Worm (Caenorhabditis elegans): Measurements from ENCODE around the gene B0361.11.

B0361.11 gene

DNA sequence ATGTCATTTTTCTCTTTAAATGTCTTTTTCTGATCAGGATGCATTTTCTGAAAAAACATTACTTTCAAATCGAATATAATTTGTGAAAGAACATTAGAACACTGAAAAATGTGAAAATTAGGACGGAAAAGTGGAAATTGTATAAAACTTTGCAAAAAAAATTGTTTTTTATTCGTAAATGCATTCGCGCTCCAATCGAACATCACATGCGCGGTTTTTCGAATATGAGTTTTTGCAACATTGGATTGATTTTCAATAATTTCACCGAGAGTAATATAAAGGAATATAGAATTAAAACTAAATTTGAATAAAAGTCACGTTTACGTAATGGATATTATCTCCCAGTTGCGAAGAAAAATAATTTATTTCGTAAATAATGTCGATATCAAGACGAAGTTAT, at the start of gene B0361.11, which contains the start of gene spot-1:
TSS of gene B0361.11 (plus strand) at position 372 of the 400 bp plus-strand sequence.
TSS of gene spot-1 (minus strand) at position 47 of the 400 bp plus-strand sequence.
- no peak for TF ChIP-seq lin-11 (tag; optimal IDR thresholded peaks at IDR 0.05)
- no peak for TF ChIP-seq ZK546.5 (tag; optimal IDR thresholded peaks at IDR 0.05)
- peak; percentile 58 for TF ChIP-seq crh-2 (tag; optimal IDR thresholded peaks at IDR 0.05)
- TF ChIP-seq lsy-2 (tag; optimal IDR thresholded peaks at IDR 0.05), result peak; percentile 55 to 88
- peak; percentile 99 for TF ChIP-seq gmeb-1 (tag; optimal IDR thresholded peaks at IDR 0.05)
- TF ChIP-seq blmp-1 (tag; optimal IDR thresholded peaks at IDR 0.05; ENCODE audit: insufficient read depth), result peak; percentile 32
- TF ChIP-seq snpc-4 (tag; optimal IDR thresholded peaks at IDR 0.05), result peak; percentile 59
- peak; percentile 39 for TF ChIP-seq sma-9 (GFP tag; optimal IDR thresholded peaks at IDR 0.05)
- no peak for TF ChIP-seq sma-9 (tag; optimal IDR thresholded peaks at IDR 0.05)
- no peak for TF ChIP-seq F13H6.1 (tag; optimal IDR thresholded peaks at IDR 0.05)
- peak; percentile 28 for TF ChIP-seq nhr-25 (tag; optimal IDR thresholded peaks at IDR 0.05)
- TF ChIP-seq sma-3 (GFP tag; optimal IDR thresholded peaks at IDR 0.05), result peak; percentile 38
- TF ChIP-seq unc-55 (GFP tag; optimal IDR thresholded peaks at IDR 0.05), result peak; percentile 79
- TF ChIP-seq nhr-129 (tag; optimal IDR thresholded peaks at IDR 0.05), result peak; percentile 36
- peak; percentile 42 for TF ChIP-seq nhr-21 (tag; optimal IDR thresholded peaks at IDR 0.05)
- no peak for TF ChIP-seq nhr-11 (tag; optimal IDR thresholded peaks at IDR 0.05)
- peak; percentile 59 for TF ChIP-seq lin-13 (GFP tag; optimal IDR thresholded peaks at IDR 0.05)
- peak; percentile 6 for TF ChIP-seq nhr-6 (tag; optimal IDR thresholded peaks at IDR 0.05)
- TF ChIP-seq C34F6.9 (tag; optimal IDR thresholded peaks at IDR 0.05), result peak; percentile 80

DNA sequence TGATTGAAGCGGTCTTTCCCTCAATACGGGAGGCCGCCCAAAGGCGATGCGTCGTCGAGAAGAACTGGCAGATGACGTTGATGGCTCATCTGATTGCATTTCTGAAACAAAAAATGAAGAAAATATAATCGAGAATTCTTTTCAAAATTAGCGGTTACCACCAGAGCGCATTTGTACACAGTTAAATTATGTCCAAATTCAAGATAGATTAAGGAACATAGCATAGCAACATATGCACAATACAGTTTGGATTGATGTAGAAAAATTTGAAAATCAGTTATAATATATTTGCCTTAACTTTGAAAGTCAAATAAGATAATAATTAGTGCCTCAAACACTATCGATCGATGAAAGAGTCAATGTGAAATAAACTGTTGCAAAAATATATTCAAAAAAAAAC, 47.7 kb upstream of the B0361.11 start, which contains the start of gene R151.8:
TSS of gene R151.8 (minus strand) at position 101 of the 400 bp plus-strand sequence.
- no peak for TF ChIP-seq mbf-1 (tag; optimal IDR thresholded peaks at IDR 0.05)
- TF ChIP-seq nhr-237 (tag; optimal IDR thresholded peaks at IDR 0.05), result no peak
- no peak for TF ChIP-seq sma-9 (GFP tag; optimal IDR thresholded peaks at IDR 0.05)
- TF ChIP-seq sma-9 (tag; optimal IDR thresholded peaks at IDR 0.05), result no peak
- TF ChIP-seq sem-4 (tag; optimal IDR thresholded peaks at IDR 0.05), result no peak
- no peak for TF ChIP-seq nhr-12 (tag; optimal IDR thresholded peaks at IDR 0.05)
- TF ChIP-seq nhr-25 (tag; optimal IDR thresholded peaks at IDR 0.05), result no peak
- no peak for TF ChIP-seq ztf-11 (tag; optimal IDR thresholded peaks at IDR 0.05)
- TF ChIP-seq blmp-1 (tag; optimal IDR thresholded peaks at IDR 0.05; ENCODE audit: insufficient read depth), result no peak
- TF ChIP-seq ama-1 (optimal IDR thresholded peaks at IDR 0.05), result no peak

DNA sequence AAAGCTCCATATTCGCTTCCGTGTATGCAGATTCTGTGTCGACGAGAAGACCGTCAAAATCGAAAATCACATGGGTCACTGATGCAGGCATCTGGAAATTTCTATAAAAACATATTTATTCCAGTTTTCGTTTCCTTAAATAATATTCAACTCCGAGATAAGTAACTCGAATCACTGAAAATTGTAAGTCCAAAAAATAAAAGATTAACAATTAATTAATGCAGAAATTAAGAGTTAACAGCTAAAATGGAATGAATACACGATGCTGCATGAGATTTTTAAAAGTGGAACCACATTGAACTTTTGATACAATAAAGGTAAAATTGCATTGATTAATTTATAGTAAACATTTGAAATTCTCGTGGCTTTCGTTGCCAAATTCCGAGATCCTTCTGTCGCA, 46.6 kb upstream of the B0361.11 start, which contains the start of gene R151.10:
TSS of gene R151.10 (minus strand) at position 101 of the 400 bp plus-strand sequence.
- no peak for TF ChIP-seq nhr-21 (tag; optimal IDR thresholded peaks at IDR 0.05)
- no peak for TF ChIP-seq nhr-77 (tag; optimal IDR thresholded peaks at IDR 0.05)
- TF ChIP-seq dmd-4 (tag; optimal IDR thresholded peaks at IDR 0.05), result no peak
- TF ChIP-seq lin-39 (tag; optimal IDR thresholded peaks at IDR 0.05), result no peak
- TF ChIP-seq lin-11 (tag; optimal IDR thresholded peaks at IDR 0.05), result no peak
- no peak for TF ChIP-seq mbf-1 (tag; optimal IDR thresholded peaks at IDR 0.05)
- no peak for TF ChIP-seq nhr-23 (tag; optimal IDR thresholded peaks at IDR 0.05)
- TF ChIP-seq ZK546.5 (tag; optimal IDR thresholded peaks at IDR 0.05), result no peak
- no peak for TF ChIP-seq unc-55 (GFP tag; optimal IDR thresholded peaks at IDR 0.05)
- TF ChIP-seq snpc-4 (tag; optimal IDR thresholded peaks at IDR 0.05), result no peak
- no peak for TF ChIP-seq mab-5 (tag; optimal IDR thresholded peaks at IDR 0.05)

DNA sequence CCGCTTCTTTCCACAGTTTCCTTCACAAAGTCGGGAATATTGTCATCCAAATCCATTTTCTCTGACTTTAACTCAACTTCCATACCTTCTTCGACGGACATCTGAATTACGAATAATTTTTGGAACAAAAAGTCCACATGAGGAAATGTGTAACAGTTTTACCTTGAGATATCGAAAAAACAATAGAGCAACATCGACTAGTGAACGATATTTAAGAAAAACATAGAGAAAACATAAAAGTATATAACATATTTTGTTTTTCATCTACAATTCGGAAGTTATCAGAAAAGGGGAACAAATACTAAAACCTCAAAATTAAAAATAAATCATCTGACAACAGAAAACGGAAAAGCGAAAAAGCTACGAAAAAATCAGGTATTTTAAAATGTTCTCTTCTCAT, 44.6 kb upstream of the B0361.11 start, which contains the start of gene adr-2:
TSS of gene adr-2 (minus strand) at position 101 of the 400 bp plus-strand sequence.
- TF ChIP-seq sma-3 (GFP tag; optimal IDR thresholded peaks at IDR 0.05) (no peak), ztf-4 (tag; optimal IDR thresholded peaks at IDR 0.05) (no peak), zag-1 (tag; optimal IDR thresholded peaks at IDR 0.05) (no peak), mab-5 (tag; optimal IDR thresholded peaks at IDR 0.05) (no peak), R02D3.7 (tag; optimal IDR thresholded peaks at IDR 0.05) (no peak), nhr-237 (tag; optimal IDR thresholded peaks at IDR 0.05) (no peak), blmp-1 (tag; optimal IDR thresholded peaks at IDR 0.05; ENCODE audit: insufficient read depth) (no peak), F13H6.1 (tag; optimal IDR thresholded peaks at IDR 0.05) (no peak), unc-55 (GFP tag; optimal IDR thresholded peaks at IDR 0.05) (no peak), ceh-82 (tag; optimal IDR thresholded peaks at IDR 0.05) (no peak), ztf-1 (GFP tag; conservative IDR thresholded peaks at IDR 0.05) (no peak), nhr-77 (tag; optimal IDR thresholded peaks at IDR 0.05) (no peak), sem-4 (tag; optimal IDR thresholded peaks at IDR 0.05) (no peak), nhr-10 (tag; optimal IDR thresholded peaks at IDR 0.05) (no peak), peb-1 (tag; optimal IDR thresholded peaks at IDR 0.05) (no peak), crh-2 (tag; optimal IDR thresholded peaks at IDR 0.05) (no peak), nhr-6 (tag; optimal IDR thresholded peaks at IDR 0.05) (no peak), dmd-4 (tag; optimal IDR thresholded peaks at IDR 0.05) (no peak)
